Worm (Caenorhabditis elegans): ENCODE measurements around the gene herd-1.

Gene herd-1

DNA sequence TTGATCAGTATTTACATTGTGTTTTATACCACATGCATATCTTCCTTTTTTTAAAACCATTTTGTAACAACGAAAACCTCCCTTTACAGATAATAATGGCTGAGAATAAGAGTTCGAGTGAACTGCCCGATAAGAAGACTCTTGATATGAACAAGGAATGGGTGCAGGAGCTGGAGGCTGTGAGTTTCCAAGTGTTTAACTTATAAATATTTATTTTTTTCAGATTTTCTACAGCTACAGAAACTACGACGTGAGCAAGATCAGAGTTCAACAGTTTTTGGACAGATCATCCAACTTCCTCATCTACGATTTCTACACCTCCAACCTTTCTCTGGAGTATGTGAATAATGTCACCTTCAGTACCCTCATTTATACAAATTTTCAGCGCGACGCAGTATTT lies at the start of gene herd-1:
herd-1 (plus strand) TSS at position 90 of the 400 bp plus-strand sequence.
- TF ChIP-seq unc-62 (GFP tag; optimal IDR thresholded peaks at IDR 0.05), result no peak

DNA sequence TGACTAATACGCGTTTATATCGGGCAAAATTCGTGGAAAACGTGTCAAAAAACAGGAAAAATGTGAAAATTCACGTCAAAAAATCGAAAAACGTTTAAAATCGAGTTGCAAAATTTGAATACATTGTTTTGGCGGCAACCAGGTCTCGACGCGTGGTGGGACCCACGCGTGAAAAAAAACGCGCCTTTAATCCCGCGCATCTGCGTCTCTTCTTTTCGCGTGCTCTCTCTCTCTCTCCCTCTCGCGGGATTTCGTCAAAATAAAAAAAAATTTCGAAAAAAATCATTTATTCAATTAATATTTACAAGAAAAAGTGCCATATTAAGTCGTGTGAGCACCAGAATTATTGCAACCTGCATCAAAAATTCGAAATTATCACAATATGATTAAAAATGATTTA lies 43.0 kb upstream of the herd-1 start, which contains the start of gene ani-1:
ani-1 (minus strand) TSS at position 61 of the 400 bp plus-strand sequence.
- no peak for TF ChIP-seq unc-62 (GFP tag; optimal IDR thresholded peaks at IDR 0.05)

DNA sequence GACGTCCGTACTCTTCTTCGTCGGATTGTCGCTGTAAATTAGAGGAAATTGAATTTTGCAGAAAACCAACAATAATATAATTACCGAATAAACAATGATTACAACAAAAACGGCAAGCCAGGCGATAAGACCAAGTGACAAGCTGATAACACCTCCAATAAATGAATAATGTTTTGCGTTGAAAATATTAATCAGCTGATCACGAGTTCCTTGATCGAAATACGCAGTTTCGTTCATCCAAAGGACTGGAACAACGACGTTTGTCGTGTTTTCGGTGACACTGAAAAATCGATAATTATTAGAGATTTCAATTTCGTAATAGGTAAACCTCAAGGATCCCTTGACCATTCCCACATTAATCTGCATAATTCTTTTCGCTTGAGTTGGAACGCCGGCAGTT lies 42.6 kb upstream of the herd-1 start:
- no peak for TF ChIP-seq unc-62 (GFP tag; optimal IDR thresholded peaks at IDR 0.05)

DNA sequence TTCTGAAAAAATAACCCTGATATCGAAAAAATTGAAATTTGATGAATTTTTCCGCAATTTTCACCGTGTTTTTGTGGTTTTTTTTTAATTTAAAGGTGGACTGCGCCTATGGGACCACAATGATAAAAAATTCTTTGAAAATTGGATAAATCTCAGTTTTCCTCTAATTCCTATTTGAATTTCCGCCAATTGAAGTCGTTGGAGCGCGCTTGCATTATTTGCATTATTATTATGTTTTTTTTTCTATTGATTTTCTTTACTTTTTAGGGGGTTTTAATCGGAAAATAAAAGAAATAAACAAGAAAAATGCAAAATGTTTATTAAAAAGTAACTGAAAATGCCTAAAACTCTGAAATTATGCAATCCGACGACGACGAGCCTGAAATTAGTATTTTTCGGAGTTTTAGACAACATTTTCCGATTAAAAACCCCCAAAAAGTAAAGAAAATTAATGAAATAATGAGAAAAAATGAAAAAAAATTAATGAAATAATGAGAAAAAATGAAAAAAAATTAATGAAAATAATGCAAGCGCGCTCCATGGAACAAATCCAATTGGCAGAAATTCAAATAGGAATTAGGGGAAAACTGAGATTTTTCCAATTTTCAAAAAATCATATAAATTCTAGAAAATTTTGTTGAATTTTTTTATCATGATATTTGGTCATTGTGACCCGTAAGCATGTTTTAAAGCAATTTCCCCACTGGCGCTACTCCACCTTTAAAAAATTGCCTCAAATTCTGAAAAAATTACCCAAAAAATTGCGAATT lies 40.5 kb upstream of the herd-1 start:
- TF ChIP-seq unc-62 (GFP tag; optimal IDR thresholded peaks at IDR 0.05), result no peak

DNA sequence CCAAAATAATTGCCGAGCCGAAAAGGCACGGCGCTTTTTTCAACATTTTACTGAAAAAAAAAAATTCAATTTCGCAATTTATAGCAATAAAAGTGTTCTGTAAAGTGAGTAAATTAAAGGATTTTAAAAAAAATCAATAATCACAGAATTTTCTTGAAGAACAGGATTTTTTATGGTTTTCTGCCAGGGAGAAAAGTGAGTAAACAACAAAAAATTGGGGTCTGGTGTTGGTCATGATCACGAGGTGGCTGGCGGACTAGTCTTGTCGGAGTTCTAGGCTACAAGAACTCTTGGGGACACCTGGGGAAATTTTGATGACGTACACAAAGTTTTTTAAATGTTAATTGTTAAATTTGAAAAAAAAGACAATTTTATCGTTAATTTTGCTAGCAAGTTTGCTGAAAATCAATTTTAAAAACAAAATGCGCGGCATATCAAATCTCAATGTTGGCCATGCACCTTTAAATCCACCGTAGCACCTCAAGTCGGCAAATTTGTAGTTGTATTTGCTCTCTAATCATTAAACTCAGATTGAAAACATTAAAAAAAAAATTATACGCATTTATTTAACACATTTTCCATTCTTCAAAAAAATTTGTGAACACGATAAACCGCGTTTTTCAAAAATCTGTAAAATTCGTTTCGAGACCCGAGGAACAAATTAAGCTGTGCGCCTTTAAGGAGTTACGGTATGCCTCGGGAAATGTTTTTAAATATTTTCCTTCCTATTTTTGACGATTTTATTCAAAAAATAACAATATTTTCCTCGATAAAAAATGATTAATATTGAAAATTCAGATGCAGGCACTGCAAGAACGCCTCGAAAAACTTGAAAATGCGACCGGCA lies 39.3 kb upstream of the herd-1 start, which contains the start of the genes scav-3 and Y49E10.21:
scav-3 (minus strand) TSS at position 50 of the 847 bp plus-strand sequence.
Y49E10.21 (plus strand) TSS at position 797 of the 847 bp plus-strand sequence.
- no peak for TF ChIP-seq unc-62 (GFP tag; optimal IDR thresholded peaks at IDR 0.05)

DNA sequence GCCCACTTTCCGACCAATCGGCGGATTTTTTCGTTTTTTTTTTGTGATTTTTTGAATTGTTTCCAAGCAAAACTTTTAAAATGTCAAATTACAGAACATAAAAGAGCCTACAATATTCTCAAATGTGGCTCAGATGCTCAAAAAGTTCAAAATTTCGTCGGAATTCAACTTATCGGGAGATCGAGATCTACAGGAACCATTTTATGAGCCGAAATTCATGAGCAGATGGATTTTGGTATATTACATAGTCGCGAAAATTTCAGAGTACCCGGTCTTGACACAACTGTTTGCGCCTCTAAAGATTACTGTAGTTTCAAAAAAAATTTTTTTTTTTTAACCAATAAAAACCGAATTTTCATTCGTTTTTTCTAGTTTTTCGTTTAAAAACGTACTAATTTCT lies 37.4 kb upstream of the herd-1 start:
- TF ChIP-seq unc-62 (GFP tag; optimal IDR thresholded peaks at IDR 0.05), result no peak

DNA sequence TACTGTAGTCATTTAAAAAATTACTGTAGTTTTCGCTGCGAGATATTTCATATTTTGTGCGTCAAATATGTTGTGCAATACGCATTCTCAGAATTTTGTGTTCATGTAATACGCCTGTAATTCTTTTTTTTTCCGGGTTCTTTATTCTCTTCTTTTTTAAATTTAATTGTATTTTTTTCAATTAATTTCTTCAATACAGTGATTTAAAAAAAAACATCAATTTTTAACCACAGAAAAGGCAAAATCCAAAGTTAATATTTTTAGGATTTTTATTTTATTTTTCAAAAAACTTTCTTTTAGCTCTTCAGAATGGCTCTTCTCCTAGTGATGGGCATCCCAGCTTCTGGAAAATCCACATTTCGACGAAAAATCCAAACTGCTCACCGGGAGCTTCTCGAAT lies 30.0 kb upstream of the herd-1 start, which contains the start of gene pstk-1:
pstk-1 (plus strand) TSS at position 301 of the 400 bp plus-strand sequence.
- no peak for TF ChIP-seq unc-62 (GFP tag; optimal IDR thresholded peaks at IDR 0.05)

DNA sequence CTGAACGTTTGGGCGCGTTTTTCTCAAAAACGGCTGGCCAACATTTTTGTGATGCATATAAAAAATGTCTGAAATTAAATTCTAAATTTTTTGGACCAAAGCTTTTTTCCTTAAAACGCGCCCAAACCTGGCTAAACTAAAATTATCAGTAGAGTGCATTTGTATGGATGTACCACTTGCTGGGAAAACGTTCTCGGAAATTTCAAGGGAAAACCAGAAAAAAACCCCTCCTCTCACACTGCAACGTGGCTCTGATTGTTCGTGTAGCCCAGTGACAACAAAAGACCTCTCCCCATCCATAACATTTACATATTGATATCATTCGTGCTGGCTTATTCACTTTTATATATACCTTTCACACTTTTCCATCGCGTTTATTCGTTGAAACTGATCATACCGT lies 27.5 kb upstream of the herd-1 start, which contains the start of gene Y49E10.29:
Y49E10.29 (plus strand) TSS at position 301 of the 400 bp plus-strand sequence.
- TF ChIP-seq unc-62 (GFP tag; optimal IDR thresholded peaks at IDR 0.05), result no peak

DNA sequence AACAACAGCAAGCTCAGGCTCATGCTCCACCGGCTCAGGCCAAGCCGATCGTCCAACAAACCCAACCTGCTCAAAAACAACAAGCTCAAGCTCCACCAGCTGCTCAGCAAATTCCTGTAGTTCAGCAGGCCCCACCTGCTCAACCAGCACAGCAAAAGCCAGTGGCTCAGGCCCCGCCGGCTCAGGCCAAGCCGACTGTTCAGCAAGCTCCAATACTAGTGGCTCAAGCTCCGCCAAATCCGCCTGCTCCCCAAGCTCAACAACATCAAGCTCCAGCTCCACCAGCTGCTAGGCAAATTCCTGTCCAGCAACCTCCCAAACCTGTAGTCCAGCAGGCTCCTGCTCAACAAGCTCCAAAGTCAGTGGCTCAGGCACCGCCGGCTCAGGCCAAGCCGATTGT lies 26.5 kb upstream of the herd-1 start:
- no peak for TF ChIP-seq unc-62 (GFP tag; optimal IDR thresholded peaks at IDR 0.05)

DNA sequence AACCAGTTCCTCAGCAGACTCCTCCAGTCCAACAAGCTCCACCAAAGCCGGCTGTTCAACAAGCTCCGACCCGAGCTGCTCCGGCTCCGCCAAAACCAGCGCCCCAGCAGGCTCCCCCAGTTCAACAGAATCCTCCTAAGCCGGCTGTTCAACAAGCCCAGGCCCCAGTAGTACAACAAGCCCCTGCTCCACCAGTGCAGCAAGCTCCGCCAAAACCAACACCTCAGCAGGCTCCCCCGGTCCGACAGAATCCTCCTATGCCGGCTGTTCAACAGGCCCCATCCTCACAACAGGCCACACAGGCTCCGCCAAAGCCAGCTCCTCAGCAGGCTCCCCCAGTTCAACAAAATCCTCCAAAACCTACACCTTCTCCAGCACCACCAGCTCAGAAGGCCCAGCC lies 25.7 kb upstream of the herd-1 start:
- no peak for TF ChIP-seq unc-62 (GFP tag; optimal IDR thresholded peaks at IDR 0.05)

DNA sequence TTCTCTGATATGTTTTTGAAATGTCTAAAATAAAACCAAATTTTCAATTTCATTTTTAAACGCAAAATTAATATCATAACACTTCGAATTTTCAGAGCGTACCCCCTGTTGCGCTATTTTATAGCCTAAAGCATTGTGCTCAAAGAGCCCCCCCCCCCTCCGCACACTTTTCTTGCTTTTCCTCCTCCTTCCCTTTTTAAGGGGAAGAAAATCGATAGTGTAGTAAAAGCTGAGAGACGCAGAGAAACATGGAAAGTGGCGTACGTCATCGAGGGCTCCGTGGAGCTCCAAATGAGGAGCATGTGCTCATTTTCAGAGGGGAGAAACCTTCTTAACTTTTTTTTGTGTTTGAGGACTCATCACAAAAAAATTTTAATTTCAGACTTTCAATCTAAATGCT lies 23.8 kb upstream of the herd-1 start, which contains the start of gene cccp-1:
cccp-1 (plus strand) TSS at position 377 of the 400 bp plus-strand sequence.
- TF ChIP-seq unc-62 (GFP tag; optimal IDR thresholded peaks at IDR 0.05), result no peak

DNA sequence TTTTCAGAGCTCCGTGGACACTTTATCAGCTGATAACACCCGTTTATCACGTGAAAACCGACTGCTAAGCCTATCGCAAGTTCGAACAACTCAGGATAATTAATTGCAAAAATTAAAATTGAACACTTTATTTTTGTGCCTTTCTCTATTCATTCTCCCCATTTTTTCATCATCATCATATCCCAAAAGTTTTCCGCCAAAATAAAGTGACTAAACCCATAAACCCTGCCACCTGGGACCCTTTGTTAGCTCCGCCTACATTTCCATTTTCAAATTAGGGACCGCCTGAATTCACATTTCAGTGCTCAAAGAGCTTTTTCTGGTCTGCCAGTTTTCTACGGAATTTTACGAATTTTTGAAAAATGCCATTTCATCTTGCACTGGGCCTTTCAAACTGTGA lies 11.9 kb upstream of the herd-1 start, which contains the start of gene arrd-16:
arrd-16 (plus strand) TSS at position 301 of the 400 bp plus-strand sequence.
- no peak for TF ChIP-seq unc-62 (GFP tag; optimal IDR thresholded peaks at IDR 0.05)

DNA sequence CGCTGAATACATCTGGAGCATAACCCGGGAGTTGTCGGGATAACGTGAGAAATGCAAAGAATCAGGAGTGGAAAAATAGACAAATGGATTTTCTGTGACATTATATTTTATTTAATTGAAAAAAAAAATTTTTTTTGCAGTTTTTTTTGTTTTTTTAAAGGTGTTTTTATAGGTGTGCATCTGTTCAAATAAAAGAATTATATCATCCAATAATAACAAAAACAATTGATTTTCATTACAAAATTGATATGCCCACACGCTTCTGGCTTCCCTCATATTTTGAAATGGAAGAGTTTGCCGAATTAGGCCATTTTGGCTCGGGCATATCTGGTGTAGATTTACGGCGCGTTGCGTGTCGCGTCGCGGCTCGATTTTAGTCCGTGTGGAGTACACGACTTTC lies 4.4 kb upstream of the herd-1 start, which contains the start of gene Y49E10.25:
Y49E10.25 (minus strand) TSS at position 101 of the 400 bp plus-strand sequence.
- TF ChIP-seq unc-62 (GFP tag; optimal IDR thresholded peaks at IDR 0.05), result no peak

DNA sequence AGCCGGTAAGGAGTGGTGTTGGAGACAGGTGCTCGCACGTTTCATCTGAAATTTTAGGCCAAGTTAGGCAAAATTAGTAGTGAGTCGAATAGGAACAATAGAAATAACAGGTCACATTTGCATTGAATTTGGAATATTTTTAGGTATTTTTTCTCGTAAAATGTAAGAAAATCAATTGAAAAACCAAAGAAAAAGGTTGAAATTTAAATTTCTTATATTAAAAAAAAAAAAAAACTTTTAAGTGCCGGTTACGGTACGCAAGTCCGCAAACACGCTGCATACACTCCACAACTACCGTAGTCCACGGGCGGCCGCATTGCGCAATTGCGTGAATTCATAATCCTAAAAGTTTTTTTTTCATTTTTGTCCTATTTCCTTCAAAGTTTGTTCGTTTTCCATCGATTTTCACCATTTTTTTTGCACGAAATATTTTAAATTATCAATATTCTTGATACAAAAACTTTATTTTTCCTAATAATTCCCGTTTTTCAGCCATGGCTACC lies 693 bp upstream of the herd-1 start, which contains the start of the genes Y111B2A.1 and Y111B2A.2:
Y111B2A.1 (minus strand) TSS at position 51 of the 503 bp plus-strand sequence.
Y111B2A.2 (plus strand) TSS at position 493 of the 503 bp plus-strand sequence.
- TF ChIP-seq unc-62 (GFP tag; optimal IDR thresholded peaks at IDR 0.05), result no peak

DNA sequence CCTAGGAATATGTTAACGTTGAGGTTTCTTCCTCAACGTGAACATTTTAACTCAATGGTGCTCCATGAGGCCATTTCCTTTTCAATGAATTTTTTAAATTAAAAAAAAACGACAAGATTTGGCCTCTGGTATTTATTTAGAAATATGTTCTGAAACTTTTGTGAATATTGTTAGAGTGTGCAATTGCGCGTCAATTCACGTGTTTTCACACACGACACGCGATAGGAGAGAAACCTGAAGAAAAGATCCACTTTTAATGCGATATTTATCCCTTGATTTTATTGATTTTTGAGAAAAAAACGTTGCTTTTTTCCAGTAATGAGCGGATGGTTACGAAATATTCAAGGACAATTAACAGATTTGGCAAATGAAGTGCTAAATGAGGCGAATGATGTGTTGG lies 2.9 kb downstream of the herd-1 start, which contains the start of gene sql-1:
sql-1 (plus strand) TSS at position 313 of the 400 bp plus-strand sequence.
- no peak for TF ChIP-seq unc-62 (GFP tag; optimal IDR thresholded peaks at IDR 0.05)
